Fruit fly (Drosophila melanogaster): ENCODE measurements around the gene Gal.

The Gal gene

dm6 chr2L:6046865-6047264 is 40.2 kb upstream of the Gal start:
- TF ChIP-seq cic (GFP tag; optimal IDR thresholded peaks at IDR 0.05), result no peak
- no peak for TF ChIP-seq tj (GFP tag; optimal IDR thresholded peaks at IDR 0.05)
- no peak for TF ChIP-seq CG7101 (tag; optimal IDR thresholded peaks at IDR 0.05)
- TF ChIP-seq CG5204 (GFP tag; optimal IDR thresholded peaks at IDR 0.05), result no peak
- no peak for TF ChIP-seq ovo (GFP tag; optimal IDR thresholded peaks at IDR 0.05)
- TF ChIP-seq CG11617 (GFP tag; optimal IDR thresholded peaks at IDR 0.05), result no peak
- no peak for TF ChIP-seq CG12768 (GFP tag; optimal IDR thresholded peaks at IDR 0.05)
- TF ChIP-seq kay (GFP tag; ENCODE audit: borderline replicate concordance), result no peak
- TF ChIP-seq toe (GFP tag; optimal IDR thresholded peaks at IDR 0.05), result no peak
- TF ChIP-seq Hr96 (GFP tag; optimal IDR thresholded peaks at IDR 0.05), result no peak
- no peak for TF ChIP-seq CG1620 (GFP tag; optimal IDR thresholded peaks at IDR 0.05)
- TF ChIP-seq bab1 (GFP tag; optimal IDR thresholded peaks at IDR 0.05), result no peak
- TF ChIP-seq pad (GFP tag; optimal IDR thresholded peaks at IDR 0.05), result no peak
- no peak for TF ChIP-seq Mnt (GFP tag; optimal IDR thresholded peaks at IDR 0.05)
- no peak for TF ChIP-seq cnc (optimal IDR thresholded peaks at IDR 0.05)
- no peak for TF ChIP-seq CG14711 (tag; optimal IDR thresholded peaks at IDR 0.05)
- no peak for TF ChIP-seq CG33017 (tag; optimal IDR thresholded peaks at IDR 0.05)

- TF ChIP-seq Clk (GFP tag; optimal IDR thresholded peaks at IDR 0.05), result peak; percentile 12
- TF ChIP-seq CG33017 (tag; optimal IDR thresholded peaks at IDR 0.05), result peak; percentile 76
- TF ChIP-seq Crg-1 (GFP tag; optimal IDR thresholded peaks at IDR 0.05), result peak; percentile 89
- TF ChIP-seq ovo (GFP tag; optimal IDR thresholded peaks at IDR 0.05), result no peak
- TF ChIP-seq toe (GFP tag; optimal IDR thresholded peaks at IDR 0.05), result no peak
- TF ChIP-seq CG11617 (GFP tag; optimal IDR thresholded peaks at IDR 0.05), result peak; percentile 73
- peak; percentile 38 for TF ChIP-seq CG7045 (GFP tag; optimal IDR thresholded peaks at IDR 0.05)
- TF ChIP-seq CG1620 (GFP tag; optimal IDR thresholded peaks at IDR 0.05), result peak; percentile 69
- TF ChIP-seq cnc (optimal IDR thresholded peaks at IDR 0.05), result no peak
- TF ChIP-seq tj (GFP tag; optimal IDR thresholded peaks at IDR 0.05), result peak; percentile 97
- no peak for TF ChIP-seq CG5204 (GFP tag; optimal IDR thresholded peaks at IDR 0.05)
- TF ChIP-seq bab1 (GFP tag; optimal IDR thresholded peaks at IDR 0.05), result peak; percentile 62
- peak; percentile 69 for TF ChIP-seq cic (GFP tag; optimal IDR thresholded peaks at IDR 0.05)
- peak; percentile 62 for TF ChIP-seq CG12768 (GFP tag; optimal IDR thresholded peaks at IDR 0.05)
- peak; percentile 100 for TF ChIP-seq pad (GFP tag; optimal IDR thresholded peaks at IDR 0.05)
- TF ChIP-seq CG7101 (tag; optimal IDR thresholded peaks at IDR 0.05), result peak; percentile 85
- no peak for TF ChIP-seq kay (GFP tag; ENCODE audit: borderline replicate concordance)
- TF ChIP-seq Mnt (GFP tag; optimal IDR thresholded peaks at IDR 0.05), result peak; percentile 85
- peak; percentile 75 for TF ChIP-seq CG14711 (tag; optimal IDR thresholded peaks at IDR 0.05)
- peak; percentile 72 for TF ChIP-seq Hr96 (GFP tag; optimal IDR thresholded peaks at IDR 0.05)
These were observed 39.5 kb upstream of the Gal start, which contains the start of gene Pfas for dm6 chr2L:6045972-6046718. TSS of gene Pfas (minus strand) at chr2L:6046050.

- TF ChIP-seq bab1 (GFP tag; optimal IDR thresholded peaks at IDR 0.05), result no peak
- TF ChIP-seq CG7101 (tag; optimal IDR thresholded peaks at IDR 0.05), result no peak
- TF ChIP-seq tj (GFP tag; optimal IDR thresholded peaks at IDR 0.05), result no peak
- no peak for TF ChIP-seq cic (GFP tag; optimal IDR thresholded peaks at IDR 0.05)
- no peak for TF ChIP-seq CG12768 (GFP tag; optimal IDR thresholded peaks at IDR 0.05)
- TF ChIP-seq ovo (GFP tag; optimal IDR thresholded peaks at IDR 0.05), result no peak
- TF ChIP-seq CG7045 (GFP tag; optimal IDR thresholded peaks at IDR 0.05), result no peak
- no peak for TF ChIP-seq CG1620 (GFP tag; optimal IDR thresholded peaks at IDR 0.05)
- no peak for TF ChIP-seq pad (GFP tag; optimal IDR thresholded peaks at IDR 0.05)
- TF ChIP-seq cnc (optimal IDR thresholded peaks at IDR 0.05), result no peak
- no peak for TF ChIP-seq toe (GFP tag; optimal IDR thresholded peaks at IDR 0.05)
- TF ChIP-seq Crg-1 (GFP tag; optimal IDR thresholded peaks at IDR 0.05), result no peak
- TF ChIP-seq Clk (GFP tag; optimal IDR thresholded peaks at IDR 0.05), result no peak
- TF ChIP-seq CG33017 (tag; optimal IDR thresholded peaks at IDR 0.05), result no peak
- no peak for TF ChIP-seq CG11617 (GFP tag; optimal IDR thresholded peaks at IDR 0.05)
- no peak for TF ChIP-seq kay (GFP tag; ENCODE audit: borderline replicate concordance)
- TF ChIP-seq Mnt (GFP tag; optimal IDR thresholded peaks at IDR 0.05), result no peak
- no peak for TF ChIP-seq Hr96 (GFP tag; optimal IDR thresholded peaks at IDR 0.05)
- no peak for TF ChIP-seq CG5204 (GFP tag; optimal IDR thresholded peaks at IDR 0.05)
These were observed 38.9 kb upstream of the Gal start for dm6 chr2L:6045484-6045883.

dm6 chr2L:6037830-6038229 is 31.2 kb upstream of the Gal start, which contains the start of the genes CG9117 and CG31643:
TSS of gene CG9117 (minus strand) at chr2L:6037902.
TSS of gene CG31643 (plus strand) at chr2L:6038117.
- peak; percentile 81 for TF ChIP-seq CG11617 (GFP tag; optimal IDR thresholded peaks at IDR 0.05)
- peak; percentile 62 for TF ChIP-seq CG33017 (tag; optimal IDR thresholded peaks at IDR 0.05)
- TF ChIP-seq CG5204 (GFP tag; optimal IDR thresholded peaks at IDR 0.05), result peak; percentile 49
- TF ChIP-seq cnc (optimal IDR thresholded peaks at IDR 0.05), result peak in 1 of 2 experiments; percentile 17
- TF ChIP-seq CG1620 (GFP tag; optimal IDR thresholded peaks at IDR 0.05), result no peak
- TF ChIP-seq cic (GFP tag; optimal IDR thresholded peaks at IDR 0.05), result peak; percentile 36
- TF ChIP-seq CG14711 (tag; optimal IDR thresholded peaks at IDR 0.05), result peak; percentile 100
- TF ChIP-seq bab1 (GFP tag; optimal IDR thresholded peaks at IDR 0.05), result peak; percentile 90
- no peak for TF ChIP-seq Clk (GFP tag; optimal IDR thresholded peaks at IDR 0.05)
- TF ChIP-seq Hr96 (GFP tag; optimal IDR thresholded peaks at IDR 0.05), result peak; percentile 47
- peak; percentile 73 for TF ChIP-seq tj (GFP tag; optimal IDR thresholded peaks at IDR 0.05)
- TF ChIP-seq pad (GFP tag; optimal IDR thresholded peaks at IDR 0.05), result peak; percentile 35
- no peak for TF ChIP-seq toe (GFP tag; optimal IDR thresholded peaks at IDR 0.05)
- TF ChIP-seq CG7045 (GFP tag; optimal IDR thresholded peaks at IDR 0.05), result peak; percentile 40
- TF ChIP-seq Mnt (GFP tag; optimal IDR thresholded peaks at IDR 0.05), result peak; percentile 78
- peak; percentile 14 for TF ChIP-seq ovo (GFP tag; optimal IDR thresholded peaks at IDR 0.05)
- peak; percentile 66 for TF ChIP-seq Crg-1 (GFP tag; optimal IDR thresholded peaks at IDR 0.05)
- TF ChIP-seq kay (GFP tag; ENCODE audit: borderline replicate concordance), result no peak
- peak; percentile 66 for TF ChIP-seq CG12768 (GFP tag; optimal IDR thresholded peaks at IDR 0.05)
- peak; percentile 79 for TF ChIP-seq CG7101 (tag; optimal IDR thresholded peaks at IDR 0.05)

dm6 chr2L:6036710-6037109 is 30.1 kb upstream of the Gal start, which contains the start of gene mtm:
TSS of gene mtm (minus strand) at chr2L:6037015.
- no peak for TF ChIP-seq ovo (GFP tag; optimal IDR thresholded peaks at IDR 0.05)
- no peak for TF ChIP-seq cic (GFP tag; optimal IDR thresholded peaks at IDR 0.05)
- peak; percentile 56 for TF ChIP-seq bab1 (GFP tag; optimal IDR thresholded peaks at IDR 0.05)
- TF ChIP-seq CG7045 (GFP tag; optimal IDR thresholded peaks at IDR 0.05), result no peak
- no peak for TF ChIP-seq Clk (GFP tag; optimal IDR thresholded peaks at IDR 0.05)
- peak; percentile 39 for TF ChIP-seq tj (GFP tag; optimal IDR thresholded peaks at IDR 0.05)
